Fruit fly (Drosophila melanogaster): Measurements from ENCODE around the gene CG7573.
A peak's percentile ranks its signal among the peaks of the same experiment; 100 is the strongest.

The CG7573 gene

dm6 chr3L:11329014-11329469 is 17.5 kb downstream of the CG7573 start (continued):
- TF ChIP-seq Eip74EF (GFP tag; optimal IDR thresholded peaks at IDR 0.05) (peak in 1 of 2 experiments; percentile 75), twi (tag; optimal IDR thresholded peaks at IDR 0.05) (no peak), Pdp1 (GFP tag; optimal IDR thresholded peaks at IDR 0.05) (peak in 1 of 2 experiments; percentile 14), CG8924 (tag; optimal IDR thresholded peaks at IDR 0.05) (peak; percentile 63), CG12744 (GFP tag; optimal IDR thresholded peaks at IDR 0.05) (no peak), Deaf1 (tag; optimal IDR thresholded peaks at IDR 0.05) (peak; percentile 20), CG4820 (GFP tag; optimal IDR thresholded peaks at IDR 0.05) (peak; percentile 15), sim (GFP tag; IDR thresholded peaks at IDR 0.05) (0 out of 2 replicates have a peak, but pooled peaks have one; percentile 19), sug (tag; optimal IDR thresholded peaks at IDR 0.05) (peak; percentile 9), CG15514 (GFP tag; optimal IDR thresholded peaks at IDR 0.05) (no peak), cwo (GFP tag; optimal IDR thresholded peaks at IDR 0.05) (peak; percentile 24), CG2889 (GFP tag; IDR thresholded peaks at IDR 0.05) (no peak; the same call in 2 of the 3 replicates), fd64A (GFP tag; optimal IDR thresholded peaks at IDR 0.05) (no peak), dmrt99B (tag; optimal IDR thresholded peaks at IDR 0.05) (peak; percentile 73), CG9932 (GFP tag; IDR thresholded peaks at IDR 0.05) (0 out of 2 replicates have a peak, but pooled peaks have one; percentile 10), sd (tag; optimal IDR thresholded peaks at IDR 0.05) (peak; percentile 28), CG7357 (GFP tag; IDR thresholded peaks at IDR 0.05) (0 out of 3 replicates have a peak, but pooled peaks have one; percentile 50), jing (GFP tag; optimal IDR thresholded peaks at IDR 0.05) (peak; percentile 1), lola (GFP tag; optimal IDR thresholded peaks at IDR 0.05) (peak in 1 of 3 experiments; percentile 74), so (GFP tag; IDR thresholded peaks at IDR 0.05) (peak; percentile 73; the same call in 2 of the 3 replicates), CG9727 (GFP tag; optimal IDR thresholded peaks at IDR 0.05) (peak; percentile 30), CG10267 (tag; optimal IDR thresholded peaks at IDR 0.05) (peak; percentile 47), esg (GFP tag; conservative IDR thresholded peaks at IDR 0.05) (peak; percentile 64), CG2116 (GFP tag; optimal IDR thresholded peaks at IDR 0.05) (peak; percentile 16), CG1529 (GFP tag; optimal IDR thresholded peaks at IDR 0.05) (peak; percentile 15), pan (optimal IDR thresholded peaks at IDR 0.05) (no peak), pan (GFP tag; optimal IDR thresholded peaks at IDR 0.05 in 1 of 2, IDR thresholded peaks at IDR 0.05 in 1 of 2) (peak in 1 of 2 experiments; percentile 53), vfl (GFP tag; optimal IDR thresholded peaks at IDR 0.05) (no peak), CG32532 (GFP tag; IDR thresholded peaks at IDR 0.05) (peak; percentile 45; the same call in 1 of the 2 replicates), Sox102F (GFP tag; optimal IDR thresholded peaks at IDR 0.05) (peak; percentile 58), fd96Cb (tag; optimal IDR thresholded peaks at IDR 0.05) (peak; percentile 59), CG17568 (GFP tag; optimal IDR thresholded peaks at IDR 0.05) (peak; percentile 13), Fer1 (GFP tag; optimal IDR thresholded peaks at IDR 0.05) (peak; percentile 39), lab (GFP tag; optimal IDR thresholded peaks at IDR 0.05) (peak; percentile 41), CG12659 (GFP tag; optimal IDR thresholded peaks at IDR 0.05) (peak; percentile 4), CG16815 (GFP tag; optimal IDR thresholded peaks at IDR 0.05) (peak; percentile 11), scrt (GFP tag; optimal IDR thresholded peaks at IDR 0.05) (no peak), CG17802 (tag; optimal IDR thresholded peaks at IDR 0.05) (no peak), CG10979 (tag; optimal IDR thresholded peaks at IDR 0.05) (peak; percentile 74), CG12219 (GFP tag; optimal IDR thresholded peaks at IDR 0.05) (peak; percentile 20), CG5953 (GFP tag; IDR thresholded peaks at IDR 0.05) (0 out of 2 replicates have a peak, but pooled peaks have one; percentile 4), CG32767 (GFP tag; IDR thresholded peaks at IDR 0.05) (peak; percentile 68; the same call in 1 of the 2 replicates), CG7839 (tag; optimal IDR thresholded peaks at IDR 0.05) (peak; percentile 78), seq (GFP tag; IDR thresholded peaks at IDR 0.05) (0 out of 2 replicates have a peak, but pooled peaks have one; percentile 28), CG8388 (GFP tag; optimal IDR thresholded peaks at IDR 0.05) (peak; percentile 54), CG14667 (GFP tag; IDR thresholded peaks at IDR 0.05) (peak; percentile 7; the same call in 1 of the 2 replicates), sob (GFP tag; IDR thresholded peaks at IDR 0.05) (peak; percentile 64; the same call in 1 of the 2 replicates), wek (GFP tag; optimal IDR thresholded peaks at IDR 0.05) (no peak)

Measured in whole organism, embryonic.